Fruit fly (Drosophila melanogaster) whole organism, embryonic: ENCODE results near the gene enc.

ENCODE experiments used
- CG10147 ChIP-seq: fragments of 200-800 bp; sonication (Bioruptor generic); optimal IDR thresholded peaks from 2 replicates; lab custom pipeline; 2019; ENCODE audit warnings: missing biosample characterization, mild to moderate bottlenecking, missing genetic modification characterization, moderate library complexity
- CG10979 ChIP-seq: fragments of 200-800 bp; sonication (Bioruptor generic); optimal IDR thresholded peaks from 2 replicates; lab custom pipeline; 2018; ENCODE audit warnings: missing biosample characterization, mild to moderate bottlenecking, missing genetic modification characterization, moderate library complexity
- CG1832 ChIP-seq: fragments of 200-800 bp; sonication (Bioruptor generic); optimal IDR thresholded peaks from 2 replicates; lab custom pipeline; 2017; ENCODE audit warnings: missing biosample characterization, mild to moderate bottlenecking, missing genetic modification characterization, inconsistent platforms
- CG2202 ChIP-seq: fragments of 200-800 bp; sonication (Bioruptor generic); optimal IDR thresholded peaks from 2 replicates; lab custom pipeline; 2018; ENCODE audit warnings: missing biosample characterization, mild to moderate bottlenecking, missing genetic modification characterization
- CG33557 ChIP-seq: fragments of 200-800 bp; sonication (Bioruptor generic); optimal IDR thresholded peaks from 2 replicates; lab custom pipeline; 2019; ENCODE audit warnings: missing biosample characterization, mild to moderate bottlenecking, missing genetic modification characterization, moderate library complexity
- CG3838 ChIP-seq: fragments of 200-800 bp; sonication (Bioruptor generic); optimal IDR thresholded peaks from 3 replicates; lab custom pipeline; 2016; ENCODE audit warnings: missing biosample characterization, missing genetic modification characterization
- CG43689 ChIP-seq: fragments of 200-800 bp; sonication (Bioruptor generic); IDR thresholded peaks from 2 replicates; pipeline ENCODE4 v1.3.6; 2022; ENCODE audit warnings: missing biosample characterization, missing genetic modification characterization
- CG4404 ChIP-seq: fragments of 200-800 bp; sonication (Bioruptor generic); IDR thresholded peaks from 2 replicates; pipeline ENCODE4 v1.3.6; 2022; ENCODE audit warnings: missing biosample characterization, missing genetic modification characterization
- CG4424 ChIP-seq: fragments of 200-800 bp; sonication (Bioruptor generic); optimal IDR thresholded peaks from 3 replicates; lab custom pipeline; 2016; ENCODE audit warnings: missing biosample characterization, missing genetic modification characterization
- CG6175 ChIP-seq: fragments of 200-800 bp; sonication (Bioruptor generic); IDR thresholded peaks from 3 replicates; pipeline ENCODE4 v1.3.6; 2022; ENCODE audit warnings: missing biosample characterization, missing genetic modification characterization
- CG6254 ChIP-seq: fragments of 200-800 bp; sonication (Bioruptor generic); optimal IDR thresholded peaks from 3 replicates; lab custom pipeline; 2017; ENCODE audit warnings: mild to moderate bottlenecking, missing biosample characterization, missing genetic modification reagents, missing genetic modification characterization
- CG8944 ChIP-seq: fragments of 200-800 bp; sonication (Bioruptor generic); optimal IDR thresholded peaks from 3 replicates; lab custom pipeline; 2016; ENCODE audit warnings: missing biosample characterization, missing genetic modification characterization
- CG9215 ChIP-seq: fragments of 200-800 bp; sonication (Bioruptor generic); IDR thresholded peaks from 2 replicates; pipeline ENCODE4 v1.3.6; 2022; ENCODE audit warnings: missing biosample characterization, missing genetic modification characterization
- CG9727 ChIP-seq: fragments of 200-800 bp; sonication (Bioruptor generic); optimal IDR thresholded peaks from 3 replicates; lab custom pipeline; 2017; ENCODE audit warnings: missing biosample characterization, mild to moderate bottlenecking, missing genetic modification characterization
- CG9876 ChIP-seq: fragments of 200-800 bp; sonication (Bioruptor generic); optimal IDR thresholded peaks from 2 replicates; lab custom pipeline; 2016; ENCODE audit warnings: missing biosample characterization, missing genetic modification characterization
- D ChIP-seq, 2 experiments: fragments of 200-800 bp in 1 of 2; fragments of >200 bp in 1 of 2; sonication (Bioruptor generic) in 1 of 2; optimal IDR thresholded peaks; 2 replicates in 1 of 2; 3 replicates in 1 of 2; lab custom pipeline; 2017; ENCODE audit warnings: mild to moderate bottlenecking in 1 of 2, missing biosample characterization in 1 of 2, missing genetic modification characterization in 1 of 2, missing genetic modification reagents in 1 of 2
- Deaf1 ChIP-seq: fragments of 200-800 bp; optimal IDR thresholded peaks from 3 replicates; lab custom pipeline; 2019; ENCODE audit warnings: missing biosample characterization, mild to moderate bottlenecking, missing genetic modification characterization, moderate library complexity
- ERR ChIP-seq: fragments of 200-800 bp; sonication (Bioruptor generic); optimal IDR thresholded peaks from 2 replicates; lab custom pipeline; 2016; ENCODE audit warnings: missing biosample characterization, missing genetic modification characterization
- Fer1 ChIP-seq: fragments of 200-800 bp; sonication (Bioruptor generic); optimal IDR thresholded peaks from 2 replicates; lab custom pipeline; 2017; ENCODE audit warnings: missing biosample characterization, mild to moderate bottlenecking, missing genetic modification characterization
- Gsc ChIP-seq: fragments of 200-800 bp; sonication (Bioruptor generic); IDR thresholded peaks from 2 replicates; pipeline ENCODE4 v1.3.6; 2022; ENCODE audit warnings: missing biosample characterization, missing genetic modification characterization
- HLH4C ChIP-seq: fragments of 200-800 bp; sonication (Bioruptor generic); IDR thresholded peaks from 3 replicates; pipeline ENCODE4 v1.3.6; 2022; ENCODE audit warnings: missing biosample characterization, missing genetic modification characterization; ENCODE audit not compliant: partially characterized antibody
- HmgZ ChIP-seq: fragments of 200-800 bp; sonication (Bioruptor generic); optimal IDR thresholded peaks from 2 replicates; lab custom pipeline; 2018; ENCODE audit warnings: missing biosample characterization, mild to moderate bottlenecking, missing genetic modification characterization
- Hmx ChIP-seq: fragments of 200-800 bp; sonication (Bioruptor generic); optimal IDR thresholded peaks from 2 replicates; lab custom pipeline; 2016; ENCODE audit warnings: missing biosample characterization, missing genetic modification characterization
- Hr78 ChIP-seq, 2 experiments: fragments of 200-800 bp in 1 of 2; fragments of >200 bp in 1 of 2; sonication (Bioruptor generic) in 1 of 2; optimal IDR thresholded peaks; 2 replicates each; lab custom pipeline; 2017 to 2019; ENCODE audit warnings: missing biosample characterization in 2 of 2, missing genetic modification characterization in 2 of 2, mild to moderate bottlenecking in 1 of 2, moderate library complexity in 1 of 2
- Lim3 ChIP-seq: fragments of 200-800 bp; sonication (Bioruptor generic); IDR thresholded peaks from 2 replicates; pipeline ENCODE4 v1.3.6; 2022; ENCODE audit warnings: missing biosample characterization, missing genetic modification characterization
- MESR4 ChIP-seq: fragments of 200-800 bp; sonication (Bioruptor generic); optimal IDR thresholded peaks from 2 replicates; lab custom pipeline; 2018; ENCODE audit warnings: missing biosample characterization, mild to moderate bottlenecking, missing genetic modification characterization, moderate library complexity
- Max ChIP-seq: fragments of 200-800 bp; sonication (Bioruptor generic); optimal IDR thresholded peaks from 2 replicates; lab custom pipeline; 2016; ENCODE audit warnings: missing biosample characterization, mild to moderate bottlenecking, missing genetic modification characterization
- Optix ChIP-seq: fragments of 200-800 bp; sonication (Bioruptor generic); IDR thresholded peaks from 3 replicates; pipeline ENCODE4 v1.3.6; 2022; ENCODE audit warnings: missing biosample characterization, missing genetic modification characterization
- Poxn ChIP-seq: fragments of 200-800 bp; sonication (Bioruptor generic); IDR thresholded peaks from 2 replicates; pipeline ENCODE4 v1.3.6; 2022; ENCODE audit warnings: missing biosample characterization, missing genetic modification characterization
- Ravus ChIP-seq: fragments of 200-800 bp; sonication (Bioruptor generic); IDR thresholded peaks from 2 replicates; pipeline ENCODE4 v1.3.6; 2022; ENCODE audit warnings: missing biosample characterization, missing genetic modification characterization
- Ssrp ChIP-seq: fragments of 200-800 bp; sonication (Bioruptor generic); optimal IDR thresholded peaks from 2 replicates; lab custom pipeline; 2018; ENCODE audit warnings: missing biosample characterization, mild to moderate bottlenecking, missing genetic modification characterization, moderate library complexity
- Stat92E ChIP-seq, 3 experiments: fragments of >200 bp in 2 of 3; fragments of 200-800 bp in 1 of 3; sonication (Bioruptor generic) in 1 of 3; optimal IDR thresholded peaks; 2 replicates each; lab custom pipeline; 2017 to 2019; ENCODE audit warnings: missing biosample characterization in 3 of 3, missing genetic modification characterization in 3 of 3, mild to moderate bottlenecking in 1 of 3, moderate library complexity in 1 of 3
- ab ChIP-seq: fragments of 200-800 bp; sonication (Bioruptor generic); optimal IDR thresholded peaks from 2 replicates; lab custom pipeline; 2016; ENCODE audit warnings: missing biosample characterization, missing genetic modification characterization
- bbx ChIP-seq: fragments of 200-800 bp; sonication (Bioruptor generic); IDR thresholded peaks from 2 replicates; pipeline ENCODE4 v1.3.6; 2022; ENCODE audit warnings: missing biosample characterization, missing genetic modification characterization; ENCODE audit not compliant: partially characterized antibody
- corto ChIP-seq: fragments of 200-800 bp; sonication (Bioruptor generic); optimal IDR thresholded peaks from 2 replicates; lab custom pipeline; 2016; ENCODE audit warnings: missing biosample characterization, mild to moderate bottlenecking, missing genetic modification characterization, moderate library complexity
- cwo ChIP-seq: fragments of 200-800 bp; sonication (Bioruptor generic); optimal IDR thresholded peaks from 3 replicates; lab custom pipeline; 2017; ENCODE audit warnings: missing biosample characterization, missing genetic modification characterization, mild to moderate bottlenecking, moderate library complexity, missing genetic modification reagents
- disco-r ChIP-seq: fragments of 200-800 bp; sonication (Bioruptor generic); optimal IDR thresholded peaks from 2 replicates; lab custom pipeline; 2016; ENCODE audit warnings: missing biosample characterization, missing genetic modification characterization
- dmrt99B ChIP-seq: fragments of 200-800 bp; sonication (Bioruptor generic); optimal IDR thresholded peaks from 2 replicates; lab custom pipeline; 2018; ENCODE audit warnings: missing biosample characterization, mild to moderate bottlenecking, missing genetic modification characterization, moderate library complexity
- dpn ChIP-seq, 2 experiments: fragments of 200-800 bp; sonication (Bioruptor generic); optimal IDR thresholded peaks; 3 replicates each; lab custom pipeline; 2016; ENCODE audit warnings: missing biosample characterization in 2 of 2, missing genetic modification characterization in 2 of 2
- dysf ChIP-seq: fragments of 200-800 bp; sonication (Bioruptor generic); IDR thresholded peaks from 3 replicates; pipeline ENCODE4 v1.3.6; 2022; ENCODE audit warnings: missing biosample characterization, missing genetic modification characterization
- fd64A ChIP-seq: fragments of 200-800 bp; sonication (Bioruptor generic); optimal IDR thresholded peaks from 3 replicates; lab custom pipeline; 2018; ENCODE audit warnings: missing biosample characterization, mild to moderate bottlenecking, missing genetic modification characterization
- gsb ChIP-seq: fragments of 200-800 bp; sonication (Bioruptor generic); IDR thresholded peaks from 2 replicates; pipeline ENCODE4 v1.3.6; 2022; ENCODE audit warnings: missing biosample characterization, missing genetic modification characterization
- jumu ChIP-seq: fragments of 200-800 bp; sonication (Bioruptor generic); optimal IDR thresholded peaks from 3 replicates; lab custom pipeline; 2016; ENCODE audit warnings: missing biosample characterization, missing genetic modification characterization
- klu ChIP-seq: fragments of 200-800 bp; sonication (Bioruptor generic); IDR thresholded peaks from 2 replicates; pipeline ENCODE4 v1.3.6; 2022; ENCODE audit warnings: missing biosample characterization, missing genetic modification characterization
- knrl ChIP-seq: fragments of 200-800 bp; sonication (Bioruptor generic); IDR thresholded peaks from 3 replicates; pipeline ENCODE4 v1.3.6; 2022; ENCODE audit warnings: missing biosample characterization, missing genetic modification characterization; ENCODE audit not compliant: partially characterized antibody
- lilli ChIP-seq: fragments of 200-800 bp; sonication (Bioruptor generic); optimal IDR thresholded peaks from 3 replicates; lab custom pipeline; 2016; ENCODE audit warnings: missing biosample characterization, missing genetic modification characterization
- psq ChIP-seq: fragments of 200-800 bp; sonication (Bioruptor generic); optimal IDR thresholded peaks from 2 replicates; lab custom pipeline; 2017; ENCODE audit warnings: missing biosample characterization, missing genetic modification characterization
- ro ChIP-seq: fragments of 200-800 bp; sonication (Bioruptor generic); IDR thresholded peaks from 2 replicates; pipeline ENCODE4 v1.3.6; 2022; ENCODE audit warnings: missing biosample characterization, missing genetic modification characterization
- scrt ChIP-seq: fragments of 200-800 bp; sonication (Bioruptor generic); optimal IDR thresholded peaks from 2 replicates; lab custom pipeline; 2018; ENCODE audit warnings: missing biosample characterization, mild to moderate bottlenecking, missing genetic modification characterization, moderate library complexity
- shn ChIP-seq: fragments of 200-800 bp; sonication (Bioruptor generic); optimal IDR thresholded peaks from 3 replicates; lab custom pipeline; 2016; ENCODE audit warnings: missing biosample characterization, missing genetic modification characterization

enc gene

DNA sequence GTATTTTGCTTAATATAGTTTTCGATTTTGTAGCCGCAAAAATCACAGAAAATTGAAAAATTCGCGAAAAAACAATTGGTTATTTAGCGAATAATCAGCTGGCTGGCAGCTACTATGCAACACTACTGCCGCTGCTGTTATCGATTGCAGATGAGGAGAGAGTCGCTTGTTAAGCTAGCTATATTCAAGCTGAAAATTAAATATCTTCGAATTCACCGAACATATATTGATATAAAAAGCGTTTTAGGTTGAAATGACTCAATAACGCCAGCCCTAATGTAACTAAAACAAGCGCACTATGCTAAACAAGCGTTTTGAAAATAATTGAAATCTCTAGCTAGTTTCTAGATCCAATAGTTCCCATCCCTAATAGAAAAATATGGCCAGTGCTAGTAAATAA lies 12.1 kb upstream of the enc start, which contains the start of the genes CG32264, ntc and IntS10:
TSS of gene CG32264 (minus strand) at position 130 of the 400 bp plus-strand sequence.
TSS of gene ntc (minus strand) at position 130 of the 400 bp plus-strand sequence.
TSS of gene IntS10 (plus strand) at position 381 of the 400 bp plus-strand sequence.
- TF ChIP-seq Ravus (GFP tag; lab: Robert Waterston, UW) (no peak), shn (GFP tag; lab: Kevin White, UChicago) (peak; percentile 87), Hr78 (GFP tag; optimal IDR thresholded peaks at IDR 0.05; lab: Kevin White, UChicago) (no peak), CG1832 (GFP tag; lab: Kevin White, UChicago) (no peak), cwo (peak; percentile 34), jumu (GFP tag; lab: Kevin White, UChicago) (peak; percentile 63), dysf (GFP tag; lab: Robert Waterston, UW) (peak; percentile 64; the same call in 2 of the 3 replicates), MESR4 (peak; percentile 2), disco-r (GFP tag; lab: Kevin White, UChicago) (peak; percentile 70), klu (GFP tag; lab: Robert Waterston, UW) (peak; percentile 41; the same call in 1 of the 2 replicates), CG9876 (peak; percentile 69), Deaf1 (tag; lab: Kevin White, UChicago) (peak; percentile 17), fd64A (no peak), CG6175 (GFP tag; lab: Robert Waterston, UW) (no peak), lilli (GFP tag; lab: Kevin White, UChicago) (peak; percentile 86), CG2202 (tag; lab: Kevin White, UChicago) (no peak), CG10979 (tag; lab: Kevin White, UChicago) (peak; percentile 53), Ssrp (tag; lab: Kevin White, UChicago) (peak; percentile 63), Poxn (GFP tag; lab: Robert Waterston, UW) (no peak), corto (no peak), CG10147 (GFP tag; lab: Kevin White, UChicago) (peak; percentile 67), knrl (peak; percentile 66), CG9215 (GFP tag; lab: Robert Waterston, UW) (peak; percentile 55), Stat92E (GFP tag; optimal IDR thresholded peaks at IDR 0.05; lab: Kevin White, UChicago) (no peak), CG3838 (GFP tag; lab: Kevin White, UChicago) (peak; percentile 36), Gsc (GFP tag; lab: Robert Waterston, UW) (no peak), CG9727 (peak; percentile 68), dmrt99B (tag; lab: Kevin White, UChicago) (no peak), CG33557 (GFP tag; lab: Kevin White, UChicago) (peak; percentile 51), D (optimal IDR thresholded peaks at IDR 0.05; lab: Kevin White, UChicago) (no peak), D (GFP tag; optimal IDR thresholded peaks at IDR 0.05; lab: Kevin White, UChicago) (peak; percentile 7), CG8944 (GFP tag; lab: Kevin White, UChicago) (peak; percentile 79), bbx (GFP tag; lab: Robert Waterston, UW) (no peak), scrt (peak; percentile 60), Fer1 (GFP tag; lab: Kevin White, UChicago) (peak; percentile 72), psq (peak; percentile 14), ERR (GFP tag; lab: Kevin White, UChicago) (peak; percentile 54), Max (GFP tag; lab: Kevin White, UChicago) (peak; percentile 75), Hmx (GFP tag; lab: Kevin White, UChicago) (no peak), dpn (GFP tag; optimal IDR thresholded peaks at IDR 0.05; lab: Kevin White, UChicago) (peak; percentile 81 to 82), HmgZ (tag; lab: Kevin White, UChicago) (peak; percentile 80), ro (GFP tag; lab: Robert Waterston, UW) (no peak), gsb (GFP tag; lab: Robert Waterston, UW) (no peak), Optix (no peak), CG43689 (GFP tag; lab: Robert Waterston, UW) (no peak), HLH4C (peak; percentile 60; the same call in 2 of the 3 replicates), Lim3 (no peak), CG6254 (GFP tag; lab: Kevin White, UChicago) (peak; percentile 7), CG4424 (GFP tag; lab: Kevin White, UChicago) (peak; percentile 55), CG4404 (0 out of 2 replicates have a peak, but pooled peaks have one; percentile 45), ab (peak; percentile 59)
